Worm (Caenorhabditis elegans) whole organism, young adult: Measurements from ENCODE around the gene ZC168.2.
A peak's percentile ranks its signal among the peaks of the same experiment; 100 is the strongest.

Source experiments
- B0336.3 ChIP-seq: fragments of 200-800 bp; sonication (Bioruptor generic); IDR thresholded peaks from 2 replicates; pipeline ENCODE4 v1.3.6; 2022; ENCODE audit warnings: missing genetic modification characterization, missing compliant biosample characterization
- F33H1.4 ChIP-seq: fragments of 200-800 bp; sonication (Bioruptor generic); IDR thresholded peaks from 2 replicates; pipeline ENCODE4 v1.3.6; 2022; ENCODE audit warnings: missing genetic modification reagents, missing genetic modification characterization, missing compliant biosample characterization
- K12H6.12 ChIP-seq: fragments of 200-800 bp; sonication (Bioruptor generic); optimal IDR thresholded peaks from 2 replicates; lab custom pipeline; 2018; ENCODE audit warnings: mild to moderate bottlenecking, missing genetic modification characterization, missing compliant biosample characterization
- ZK185.1 ChIP-seq: sonication (generic microtip); optimal IDR thresholded peaks from 2 replicates; lab custom pipeline; 2016; ENCODE audit warnings: mild to moderate bottlenecking, missing genetic modification characterization, missing compliant biosample characterization; ENCODE audit not compliant: poor library complexity, severe bottlenecking
- athp-1 ChIP-seq: sonication (generic microtip); optimal IDR thresholded peaks from 2 replicates; lab custom pipeline; 2017; ENCODE audit warnings: mild to moderate bottlenecking, missing genetic modification characterization, missing compliant biosample characterization
- attf-5 ChIP-seq: fragments of 200-800 bp; sonication (Bioruptor generic); optimal IDR thresholded peaks from 2 replicates; lab custom pipeline; 2018; ENCODE audit warnings: mild to moderate bottlenecking, missing genetic modification characterization, missing compliant biosample characterization
- cebp-1 ChIP-seq, 2 experiments: fragments of 200-800 bp in 1 of 2; sonication (Bioruptor generic) in 1 of 2; sonication (generic microtip) in 1 of 2; IDR thresholded peaks in 1 of 2; optimal IDR thresholded peaks in 1 of 2; 2 replicates each; pipeline versions ENCODE4 v1.3.6 to Lab custom; 2017 to 2022; ENCODE audit warnings: missing compliant biosample characterization in 2 of 2, missing genetic modification characterization in 2 of 2, mild to moderate bottlenecking in 1 of 2, missing genetic modification reagents in 1 of 2, moderate library complexity in 1 of 2
- ceh-27 ChIP-seq: fragments of 200-800 bp; sonication (Bioruptor generic); optimal IDR thresholded peaks from 2 replicates; lab custom pipeline; 2018; ENCODE audit warnings: mild to moderate bottlenecking, missing genetic modification characterization, moderate library complexity, missing compliant biosample characterization
- ceh-40 ChIP-seq: fragments of 200-800 bp; sonication (Bioruptor generic); IDR thresholded peaks from 2 replicates; pipeline ENCODE4 v1.3.6; 2022; ENCODE audit warnings: missing genetic modification characterization, missing compliant biosample characterization
- dox-1 ChIP-seq: fragments of 200-800 bp; sonication (Bioruptor generic); IDR thresholded peaks from 2 replicates; pipeline ENCODE4 v1.3.6; 2022; ENCODE audit warnings: missing genetic modification reagents, missing genetic modification characterization, missing compliant biosample characterization
- dpl-1 ChIP-seq: fragments of 150-350 bp; optimal IDR thresholded peaks from 2 replicates; lab custom pipeline; 2014; ENCODE audit warnings: missing biosample characterization, missing genetic modification reagents, missing genetic modification characterization
- efl-1 ChIP-seq: fragments of 150-350 bp; optimal IDR thresholded peaks from 2 replicates; lab custom pipeline; 2014; ENCODE audit warnings: missing biosample characterization, missing genetic modification reagents, missing genetic modification characterization
- ekl-4 ChIP-seq: fragments of 200-800 bp; sonication (Bioruptor generic); IDR thresholded peaks from 2 replicates; pipeline ENCODE4 v1.3.6; 2022; ENCODE audit warnings: missing genetic modification reagents, missing genetic modification characterization, missing compliant biosample characterization
- gei-17 ChIP-seq: fragments of 200-800 bp; sonication (Bioruptor generic); optimal IDR thresholded peaks from 2 replicates; lab custom pipeline; 2018; ENCODE audit warnings: mild to moderate bottlenecking, missing genetic modification characterization, missing compliant biosample characterization
- him-1 ChIP-seq: sonication (generic microtip); optimal IDR thresholded peaks from 2 replicates; lab custom pipeline; 2016; ENCODE audit warnings: missing genotype, missing genetic modification reagents, missing genetic modification characterization, missing compliant biosample characterization
- hlh-26 ChIP-seq: fragments of 200-800 bp; sonication (Bioruptor generic); conservative IDR thresholded peaks from 2 replicates; pipeline ENCODE4 v1.3.6; 2022; ENCODE audit warnings: missing genetic modification reagents, missing genetic modification characterization, missing compliant biosample characterization
- hmg-1.2 ChIP-seq: fragments of 200-800 bp; sonication (Bioruptor generic); IDR thresholded peaks from 2 replicates; pipeline ENCODE4 v1.3.6; 2022; ENCODE audit warnings: missing genetic modification reagents, missing genetic modification characterization, missing compliant biosample characterization
- lin-35 ChIP-seq, 3 experiments: fragments of 150-350 bp in 2 of 3; sonication (generic microtip) in 1 of 3; optimal IDR thresholded peaks; 2 replicates each; lab custom pipeline; 2014 to 2018; ENCODE audit warnings: missing biosample characterization in 3 of 3, missing genetic modification characterization in 3 of 3, missing genetic modification reagents in 3 of 3
- lin-40 ChIP-seq: sonication (generic microtip); optimal IDR thresholded peaks from 2 replicates; lab custom pipeline; 2016; ENCODE audit warnings: missing genetic modification characterization, mild to moderate bottlenecking, missing compliant biosample characterization, missing genotype, missing genetic modification reagents
- madf-10 ChIP-seq: sonication (generic microtip); optimal IDR thresholded peaks from 2 replicates; lab custom pipeline; 2016; ENCODE audit warnings: mild to moderate bottlenecking, missing genetic modification characterization, missing compliant biosample characterization
- madf-6 ChIP-seq: fragments of 200-800 bp; sonication (Bioruptor generic); IDR thresholded peaks from 2 replicates; pipeline ENCODE4 v1.3.6; 2022; ENCODE audit warnings: missing genetic modification reagents, missing genetic modification characterization, missing compliant biosample characterization
- madf-8 ChIP-seq: fragments of 200-800 bp; sonication (Bioruptor generic); conservative IDR thresholded peaks from 2 replicates; pipeline ENCODE4 v1.3.6; 2022; ENCODE audit warnings: missing genetic modification reagents, missing genetic modification characterization, missing compliant biosample characterization
- mcd-1 ChIP-seq: fragments of 200-800 bp; sonication (Bioruptor generic); IDR thresholded peaks from 2 replicates; pipeline ENCODE4 v1.3.6; 2022; ENCODE audit warnings: missing genetic modification reagents, missing genetic modification characterization, missing compliant biosample characterization
- nfyb-1 ChIP-seq: fragments of 200-800 bp; sonication (Bioruptor generic); IDR thresholded peaks from 2 replicates; pipeline ENCODE4 v1.3.6; 2022; ENCODE audit warnings: missing genetic modification reagents, missing genetic modification characterization, missing compliant biosample characterization
- nhr-179 ChIP-seq: sonication (generic microtip); optimal IDR thresholded peaks from 2 replicates; lab custom pipeline; 2016; ENCODE audit warnings: mild to moderate bottlenecking, missing genetic modification characterization, missing compliant biosample characterization
- nhr-80 ChIP-seq: sonication (generic microtip); optimal IDR thresholded peaks from 2 replicates; lab custom pipeline; 2016; ENCODE audit warnings: missing genetic modification characterization, missing compliant biosample characterization
- pbrm-1 ChIP-seq: fragments of 200-800 bp; sonication (Bioruptor generic); IDR thresholded peaks from 2 replicates; pipeline ENCODE4 v1.3.6; 2022; ENCODE audit warnings: missing genetic modification reagents, missing genetic modification characterization, missing compliant biosample characterization
- pha-4 ChIP-seq: fragments of 150-350 bp; sonication (generic microtip); optimal IDR thresholded peaks from 2 replicates; lab custom pipeline; 2014; ENCODE audit warnings: missing biosample characterization, missing genetic modification reagents, missing genetic modification characterization
- rcor-1 ChIP-seq: fragments of 200-800 bp; sonication (Bioruptor generic); IDR thresholded peaks from 2 replicates; pipeline ENCODE4 v1.3.6; 2022; ENCODE audit warnings: missing genetic modification reagents, missing genetic modification characterization, missing compliant biosample characterization
- rpc-1 ChIP-seq, 2 experiments: fragments of 150-350 bp in 1 of 2; sonication (generic microtip) in 1 of 2; optimal IDR thresholded peaks; 2 replicates each; lab custom pipeline; 2014 to 2018; ENCODE audit warnings: missing biosample characterization in 1 of 2, missing genetic modification characterization in 1 of 2, missing genetic modification reagents in 1 of 2, missing genotype in 1 of 2
- sdz-38 ChIP-seq: sonication (generic microtip); optimal IDR thresholded peaks from 2 replicates; lab custom pipeline; 2016; ENCODE audit warnings: missing genotype, missing genetic modification characterization, missing compliant biosample characterization
- snpc-3.4 ChIP-seq: sonication (generic microtip); optimal IDR thresholded peaks from 2 replicates; lab custom pipeline; 2017; ENCODE audit warnings: missing genetic modification characterization, mild to moderate bottlenecking, missing compliant biosample characterization, antibody characterized with exemption, moderate library complexity, missing genotype, missing genetic modification reagents
- somi-1 ChIP-seq: fragments of 200-800 bp; sonication (Bioruptor generic); optimal IDR thresholded peaks from 2 replicates; lab custom pipeline; 2018; ENCODE audit warnings: mild to moderate bottlenecking, missing genetic modification characterization, missing compliant biosample characterization
- tbp1 ChIP-seq: fragments of 200-800 bp; sonication (Bioruptor generic); optimal IDR thresholded peaks from 2 replicates; lab custom pipeline; 2018; ENCODE audit warnings: mild to moderate bottlenecking, missing genetic modification characterization, missing compliant biosample characterization
- tbx-9 ChIP-seq: sonication (generic microtip); optimal IDR thresholded peaks from 2 replicates; lab custom pipeline; 2016; ENCODE audit warnings: borderline replicate concordance, missing genetic modification characterization, inconsistent platforms, missing compliant biosample characterization
- unc-62 ChIP-seq: fragments of 150-350 bp; optimal IDR thresholded peaks from 2 replicates; lab custom pipeline; 2014; ENCODE audit warnings: missing biosample characterization, missing genetic modification reagents, missing genetic modification characterization
- zim-3 ChIP-seq: sonication (generic microtip); optimal IDR thresholded peaks from 2 replicates; lab custom pipeline; 2017; ENCODE audit warnings: mild to moderate bottlenecking, missing genetic modification characterization, moderate library complexity, missing compliant biosample characterization
- ztf-22 ChIP-seq: fragments of 200-800 bp; sonication (Bioruptor generic); optimal IDR thresholded peaks from 2 replicates; lab custom pipeline; 2018; ENCODE audit warnings: mild to moderate bottlenecking, missing genetic modification characterization, moderate library complexity, missing compliant biosample characterization
- ztf-26 ChIP-seq: sonication (generic microtip); optimal IDR thresholded peaks from 2 replicates; lab custom pipeline; 2017; ENCODE audit warnings: missing genetic modification characterization, missing compliant biosample characterization

Gene ZC168.2

DNA sequence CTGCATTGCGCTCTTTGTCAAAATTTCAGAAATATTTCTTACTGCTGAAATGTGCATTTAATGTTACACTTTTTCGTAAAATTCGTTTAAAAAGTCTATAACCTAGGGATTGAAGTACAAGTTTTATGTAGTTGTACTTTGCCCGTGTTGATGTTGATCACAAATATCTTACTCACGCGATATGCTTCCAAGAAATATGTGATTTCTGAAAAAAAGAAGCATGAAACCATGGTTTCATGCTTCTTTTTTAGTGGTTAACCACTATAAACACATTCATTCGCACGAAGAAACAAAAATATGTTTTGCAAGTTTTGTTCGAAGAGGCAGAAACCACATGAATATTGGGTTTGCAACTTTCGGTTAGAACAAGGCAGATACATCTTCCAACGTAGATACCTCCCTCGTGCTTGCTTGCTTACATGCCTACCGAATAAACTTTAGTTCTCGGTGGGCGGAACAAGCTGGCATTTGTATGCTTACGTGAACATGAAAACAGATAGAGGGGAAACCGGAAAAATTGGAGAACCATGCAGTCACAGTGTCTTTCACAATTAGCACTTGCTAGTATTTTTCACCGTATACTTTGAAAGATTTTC lies 38.8 kb upstream of the ZC168.2 start, which contains the start of gene R102.3:
Gene R102.3, plus strand, starts transcription at position 546 of the 596 bp plus-strand sequence.
- no peak for TF ChIP-seq gei-17 (GFP tag; lab: Kevin White, UChicago)
- TF ChIP-seq zim-3 = no peak
- TF ChIP-seq madf-10 (tag; lab: Kevin White, UChicago) = no peak
- TF ChIP-seq nhr-80 = no peak
- TF ChIP-seq, all 124 proteins: peak for 0

DNA sequence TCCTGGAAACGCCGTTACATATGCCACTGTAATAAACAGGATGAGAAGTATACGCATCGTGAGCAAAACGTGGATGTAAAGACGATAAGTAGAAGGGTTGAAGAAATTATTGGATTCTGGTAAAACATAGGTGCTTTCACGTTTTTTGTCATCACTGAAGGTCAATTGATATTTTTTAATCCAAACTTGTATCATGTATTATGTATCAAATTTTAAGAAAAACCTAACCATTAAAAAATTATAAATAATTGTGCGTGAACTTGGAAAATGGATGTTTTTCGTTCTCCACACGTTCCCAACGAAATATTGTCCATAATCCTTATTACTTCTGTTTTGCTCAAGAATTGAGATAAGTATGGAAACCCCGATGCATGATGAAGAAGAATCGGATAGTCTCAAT lies 37.7 kb upstream of the ZC168.2 start, which contains the start of gene R102.8:
Gene R102.8, minus strand, starts transcription at position 101 of the 400 bp plus-strand sequence.
- TF ChIP-seq nhr-179 (tag; lab: Kevin White, UChicago) = no peak
- no peak for TF ChIP-seq sdz-38 (tag; lab: Kevin White, UChicago)
- no peak for TF ChIP-seq unc-62 (GFP tag; lab: Kevin White, UChicago)
- TF ChIP-seq ceh-40 (GFP tag; lab: Robert Waterston, UW) = no peak

DNA sequence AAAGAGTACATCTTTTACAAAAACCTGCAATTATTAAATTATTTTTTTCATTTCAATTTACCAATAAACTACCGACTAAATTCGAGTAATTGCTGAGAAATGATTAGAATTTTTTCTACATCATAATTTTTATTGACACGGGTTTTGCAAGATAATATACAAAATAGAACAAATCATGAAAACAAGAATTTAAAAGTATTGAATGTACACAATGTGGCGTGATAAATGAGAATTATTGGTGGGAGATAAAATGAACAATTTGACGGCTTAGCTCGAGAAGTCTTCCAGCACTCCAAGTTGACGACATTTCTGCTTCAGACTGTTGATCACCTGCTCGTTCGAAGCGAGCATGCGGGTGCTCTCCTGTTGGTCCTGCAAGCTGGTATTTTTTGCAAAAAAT lies 32.6 kb upstream of the ZC168.2 start, which contains the start of gene R102.4:
Gene R102.4, minus strand, starts transcription at position 101 of the 400 bp plus-strand sequence.
- TF ChIP-seq athp-1 = no peak
- TF ChIP-seq tbx-9 (tag; lab: Kevin White, UChicago) = no peak
- TF ChIP-seq rpc-1 (optimal IDR thresholded peaks at IDR 0.05; lab: Kevin White, UChicago) = no peak
- no peak for TF ChIP-seq rpc-1 (tag; optimal IDR thresholded peaks at IDR 0.05; lab: Kevin White, UChicago)
- no peak for TF ChIP-seq him-1 (tag; lab: Kevin White, UChicago)

DNA sequence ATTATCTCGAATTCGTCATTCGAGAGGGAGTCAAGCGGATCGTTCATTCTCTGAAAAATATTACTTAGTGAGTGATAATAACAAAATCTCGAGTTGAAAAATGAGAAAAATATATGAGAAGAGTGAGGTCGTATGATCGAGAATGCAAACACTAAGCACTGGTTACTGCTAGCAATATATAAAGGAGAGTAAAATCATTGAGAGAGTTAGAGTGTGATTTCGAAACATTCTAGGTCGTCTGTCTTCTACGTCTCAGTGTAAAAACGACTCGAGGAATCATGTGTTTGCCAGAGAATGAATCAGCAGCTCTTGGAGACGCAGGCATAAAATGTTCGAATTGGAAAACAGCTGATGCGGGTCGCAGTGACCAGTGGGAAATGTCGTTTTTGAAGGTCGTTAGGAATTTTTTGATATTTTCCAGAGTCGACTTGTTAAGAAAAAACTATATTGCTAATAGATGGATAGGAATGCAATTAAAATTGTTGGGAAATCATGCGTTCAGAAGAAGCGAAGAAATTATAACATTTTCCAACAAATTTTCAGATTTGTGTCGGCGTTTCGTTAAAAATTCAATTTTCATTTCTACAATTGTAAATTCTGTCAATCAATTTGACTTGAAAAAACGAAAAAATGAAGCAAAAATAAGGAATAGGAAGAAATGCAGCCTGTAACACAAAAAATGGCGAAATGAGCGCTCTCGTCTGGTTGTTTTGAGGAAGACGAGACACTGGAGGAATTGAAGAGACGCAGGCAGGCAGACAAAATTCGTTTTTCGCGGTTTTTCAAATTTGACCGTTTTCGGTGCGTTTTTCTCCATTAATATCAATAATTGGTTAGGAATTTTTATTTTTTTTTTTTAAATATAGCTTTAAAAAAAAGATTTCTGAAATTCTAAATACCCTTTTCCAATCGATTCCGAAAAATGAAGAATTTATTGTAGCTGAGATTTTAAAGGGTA lies 30.5 kb upstream of the ZC168.2 start, which contains the start of gene allo-1:
Gene allo-1, minus strand, starts transcription at position 51 of the 958 bp plus-strand sequence.
- TF ChIP-seq dpl-1 (GFP tag; lab: Kevin White, UChicago) = peak; percentile 36
- peak; percentile 42; the same call in 1 of the 2 replicates for TF ChIP-seq ekl-4 (GFP tag; lab: Robert Waterston, UW)
- peak; percentile 44 for TF ChIP-seq tbp1 (GFP tag; lab: Kevin White, UChicago)
- no peak for TF ChIP-seq hlh-26 (GFP tag; lab: Robert Waterston, UW)
- peak; percentile 52 for TF ChIP-seq lin-40
- TF ChIP-seq B0336.3 = peak; percentile 34; the same call in 1 of the 2 replicates
- TF ChIP-seq snpc-3.4 = no peak
- peak; percentile 28; the same call in 1 of the 2 replicates for TF ChIP-seq dox-1 (GFP tag; lab: Robert Waterston, UW)
- TF ChIP-seq rcor-1 (GFP tag; lab: Robert Waterston, UW) = no peak
- peak; percentile 51 for TF ChIP-seq ZK185.1
- peak; percentile 62 for TF ChIP-seq efl-1
- TF ChIP-seq nfyb-1 (GFP tag; lab: Robert Waterston, UW) = peak; percentile 28; the same call in 1 of the 2 replicates
- peak; percentile 100 for TF ChIP-seq hmg-1.2
- peak; percentile 28; the same call in 1 of the 2 replicates for TF ChIP-seq mcd-1
- no peak for TF ChIP-seq ztf-26 (tag; lab: Kevin White, UChicago)
- peak in 1 of 3 experiments; percentile 34 for TF ChIP-seq lin-35 (GFP tag; optimal IDR thresholded peaks at IDR 0.05; lab: Kevin White, UChicago)
- peak; percentile 64 for TF ChIP-seq madf-6 (GFP tag; lab: Robert Waterston, UW)
- peak; percentile 4 for TF ChIP-seq pha-4 (tag; lab: Kevin White, UChicago)
- TF ChIP-seq madf-8 = peak; percentile 17; the same call in 1 of the 2 replicates
- TF ChIP-seq attf-5 (GFP tag; lab: Kevin White, UChicago) = peak; percentile 90
- 0 out of 2 replicates have a peak, but pooled peaks have one; percentile 12 for TF ChIP-seq F33H1.4 (GFP tag; lab: Robert Waterston, UW)
- TF ChIP-seq somi-1 = peak; percentile 54
- no peak for TF ChIP-seq ztf-22 (GFP tag; lab: Kevin White, UChicago)
- peak; percentile 10 for TF ChIP-seq K12H6.12
- TF ChIP-seq cebp-1 (GFP tag; IDR thresholded peaks at IDR 0.05; lab: Robert Waterston, UW) = peak; percentile 97
- TF ChIP-seq cebp-1 (tag; optimal IDR thresholded peaks at IDR 0.05; lab: Kevin White, UChicago) = peak; percentile 98
- peak; percentile 4 for TF ChIP-seq madf-10 (tag; lab: Kevin White, UChicago)
- TF ChIP-seq pbrm-1 (GFP tag; lab: Robert Waterston, UW) = peak; percentile 49; the same call in 1 of the 2 replicates
- TF ChIP-seq ceh-27 = peak; percentile 15
